Fruit fly (Drosophila melanogaster): ENCODE measurements around the gene Aos1.
A peak's percentile ranks its signal among the peaks of the same experiment; 100 is the strongest.

Aos1 gene

DNA sequence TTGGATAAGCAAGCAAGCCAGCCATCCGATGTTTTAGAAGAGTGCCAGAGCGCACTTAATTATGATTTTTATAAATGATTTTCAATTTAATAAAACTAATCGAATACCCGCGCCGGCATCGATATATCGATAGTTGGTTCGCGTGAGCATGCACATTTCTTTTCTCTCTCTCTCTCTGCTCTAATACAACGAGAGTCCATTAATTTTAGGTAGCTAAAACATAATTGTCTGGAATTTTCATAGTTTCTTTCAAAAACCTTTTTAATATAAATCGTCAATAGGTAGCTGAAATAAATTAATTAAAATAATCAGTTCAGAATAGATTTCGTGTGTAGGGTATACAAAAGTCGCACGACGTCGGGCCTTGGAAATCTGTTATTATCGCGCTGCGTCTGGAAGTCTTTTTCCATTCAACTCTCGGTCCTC, 15.3 kb upstream of the Aos1 start, which contains the start of gene CG18549 (continued):
- peak; percentile 96 for TF ChIP-seq Ets97D (GFP tag; optimal IDR thresholded peaks at IDR 0.05)
- TF ChIP-seq Nf-YA (GFP tag; IDR thresholded peaks at IDR 0.05), result peak; percentile 100
- peak; percentile 99 for TF ChIP-seq CG6765 (GFP tag; optimal IDR thresholded peaks at IDR 0.05)
- peak; percentile 73 for TF ChIP-seq Kr (GFP tag; optimal IDR thresholded peaks at IDR 0.05)
- peak; percentile 97 for TF ChIP-seq grn (GFP tag; optimal IDR thresholded peaks at IDR 0.05)
- TF ChIP-seq da (GFP tag; optimal IDR thresholded peaks at IDR 0.05), result peak; percentile 97
- peak; percentile 100 for TF ChIP-seq CG18619 (GFP tag; optimal IDR thresholded peaks at IDR 0.05)
- TF ChIP-seq CG12219 (GFP tag; optimal IDR thresholded peaks at IDR 0.05), result peak; percentile 100
- TF ChIP-seq BtbVII (GFP tag; optimal IDR thresholded peaks at IDR 0.05), result peak; percentile 100
- peak; percentile 98 for TF ChIP-seq repo (GFP tag; optimal IDR thresholded peaks at IDR 0.05)
- peak; percentile 99 for TF ChIP-seq CG15696 (tag; optimal IDR thresholded peaks at IDR 0.05)
- TF ChIP-seq ssp (GFP tag; IDR thresholded peaks at IDR 0.05), result peak; percentile 97
- peak; percentile 100 for TF ChIP-seq rib (GFP tag; IDR thresholded peaks at IDR 0.05)
- TF ChIP-seq CG18262 (tag; optimal IDR thresholded peaks at IDR 0.05), result peak; percentile 100
- peak; percentile 100 for TF ChIP-seq odd (GFP tag; optimal IDR thresholded peaks at IDR 0.05)
- peak; percentile 100 for TF ChIP-seq Max (GFP tag; optimal IDR thresholded peaks at IDR 0.05)
- peak; percentile 85 for TF ChIP-seq Doc3 (GFP tag; IDR thresholded peaks at IDR 0.05; ENCODE audit: partially characterized antibody)
- TF ChIP-seq CG17361 (GFP tag; IDR thresholded peaks at IDR 0.05), result peak; percentile 100
- TF ChIP-seq Abd-B (GFP tag; optimal IDR thresholded peaks at IDR 0.05), result peak; percentile 100
- peak; percentile 90 for TF ChIP-seq z (GFP tag; IDR thresholded peaks at IDR 0.05)
- TF ChIP-seq lola (GFP tag; optimal IDR thresholded peaks at IDR 0.05), result peak in 1 of 3 experiments; percentile 100
- peak; percentile 100 for TF ChIP-seq CG9817 (tag; optimal IDR thresholded peaks at IDR 0.05)
- TF ChIP-seq croc (GFP tag; conservative IDR thresholded peaks at IDR 0.05), result peak; percentile 100
- TF ChIP-seq ro (GFP tag; IDR thresholded peaks at IDR 0.05), result peak; percentile 99
- peak; percentile 100 for TF ChIP-seq CG6689 (GFP tag; IDR thresholded peaks at IDR 0.05)
- TF ChIP-seq D19B (GFP tag; optimal IDR thresholded peaks at IDR 0.05), result peak; percentile 97
- peak; percentile 100 for TF ChIP-seq Chrac-16 (GFP tag; optimal IDR thresholded peaks at IDR 0.05)
- TF ChIP-seq CG10979 (tag; optimal IDR thresholded peaks at IDR 0.05), result peak; percentile 100
- peak; percentile 99 for TF ChIP-seq dati (GFP tag; IDR thresholded peaks at IDR 0.05)
- TF ChIP-seq Fer1 (GFP tag; optimal IDR thresholded peaks at IDR 0.05), result peak; percentile 100
- TF ChIP-seq stwl (tag; optimal IDR thresholded peaks at IDR 0.05), result peak; percentile 95
- TF ChIP-seq Drgx (GFP tag; IDR thresholded peaks at IDR 0.05), result peak; percentile 100
- TF ChIP-seq fd96Cb (tag; optimal IDR thresholded peaks at IDR 0.05), result peak; percentile 100
- TF ChIP-seq CG16813 (GFP tag; IDR thresholded peaks at IDR 0.05; ENCODE audit: partially characterized antibody), result peak; percentile 80
- TF ChIP-seq CG10321 (GFP tag; IDR thresholded peaks at IDR 0.05), result peak; percentile 91
- TF ChIP-seq CG2129 (GFP tag; IDR thresholded peaks at IDR 0.05; ENCODE audit: partially characterized antibody), result peak; percentile 62
- peak; percentile 100 for TF ChIP-seq nerfin-1 (tag; optimal IDR thresholded peaks at IDR 0.05)
- TF ChIP-seq CG33213 (GFP tag; optimal IDR thresholded peaks at IDR 0.05), result peak; percentile 99
- TF ChIP-seq fru (optimal IDR thresholded peaks at IDR 0.05), result no peak
- peak; percentile 96 for TF ChIP-seq Bdp1 (GFP tag; optimal IDR thresholded peaks at IDR 0.05)
- TF ChIP-seq CG11723 (GFP tag; optimal IDR thresholded peaks at IDR 0.05), result peak; percentile 99
- TF ChIP-seq CG3281 (GFP tag; optimal IDR thresholded peaks at IDR 0.05), result peak; percentile 99
- peak; percentile 99 for TF ChIP-seq CHES-1-like (GFP tag; optimal IDR thresholded peaks at IDR 0.05)
- no peak for TF ChIP-seq Sin3A (optimal IDR thresholded peaks at IDR 0.05)
- peak; percentile 97 for TF ChIP-seq MESR4 (GFP tag; optimal IDR thresholded peaks at IDR 0.05)
- peak; percentile 89 for TF ChIP-seq crol (GFP tag; IDR thresholded peaks at IDR 0.05)
- TF ChIP-seq grau (tag; optimal IDR thresholded peaks at IDR 0.05), result peak; percentile 99
- TF ChIP-seq dmrt11E (tag; optimal IDR thresholded peaks at IDR 0.05), result peak; percentile 100
- TF ChIP-seq CG15269 (tag; optimal IDR thresholded peaks at IDR 0.05), result peak; percentile 100
- TF ChIP-seq Lhr (GFP tag; optimal IDR thresholded peaks at IDR 0.05), result peak; percentile 99
- peak; percentile 100 for TF ChIP-seq CG7556 (GFP tag; optimal IDR thresholded peaks at IDR 0.05)
